Worm (Caenorhabditis elegans): ENCODE data around the gene Y39G8C.2.
A peak's percentile ranks its signal among the peaks of the same experiment; 100 is the strongest.

Y39G8C.2 gene

ce11 chrII:14063044-14063500 lies 34.3 kb downstream of the Y39G8C.2 start, which contains the start of gene lem-2 (continued):
- TF ChIP-seq blmp-1 (tag; optimal IDR thresholded peaks at IDR 0.05) (peak; percentile 30), nhr-84 (tag; optimal IDR thresholded peaks at IDR 0.05) (no peak), hpl-2 (GFP tag; optimal IDR thresholded peaks at IDR 0.05) (no peak), ztf-4 (tag; optimal IDR thresholded peaks at IDR 0.05) (no peak), unc-98 (GFP tag; IDR thresholded peaks at IDR 0.05) (peak; percentile 96), mab-9 (GFP tag; IDR thresholded peaks at IDR 0.05) (peak; percentile 67; the same call in 1 of the 2 replicates), nhr-47 (tag; optimal IDR thresholded peaks at IDR 0.05) (peak; percentile 91), fkh-4 (tag; optimal IDR thresholded peaks at IDR 0.05; ENCODE audit: borderline replicate concordance) (peak; percentile 71), sptf-1 (tag; optimal IDR thresholded peaks at IDR 0.05) (no peak), nhr-11 (tag; optimal IDR thresholded peaks at IDR 0.05) (no peak), C04F5.9 (tag; optimal IDR thresholded peaks at IDR 0.05) (peak; percentile 70), ztf-11 (tag; optimal IDR thresholded peaks at IDR 0.05) (peak in 1 of 2 experiments; percentile 82), nhr-28 (tag; optimal IDR thresholded peaks at IDR 0.05) (no peak), nhr-85 (tag) (peak; percentile 84), dsc-1 (tag; optimal IDR thresholded peaks at IDR 0.05) (peak; percentile 75), ceh-82 (tag; optimal IDR thresholded peaks at IDR 0.05) (peak; percentile 44 to 74 (median 73)), grh-1 (GFP tag; IDR thresholded peaks at IDR 0.05) (no peak), fkh-10 (GFP tag; optimal IDR thresholded peaks at IDR 0.05) (peak; percentile 32), aly-2 (tag; optimal IDR thresholded peaks at IDR 0.05) (peak; percentile 31), swsn-7 (tag; optimal IDR thresholded peaks at IDR 0.05) (peak; percentile 76), sox-4 (tag; optimal IDR thresholded peaks at IDR 0.05) (peak; percentile 61), fkh-8 (tag; optimal IDR thresholded peaks at IDR 0.05) (peak; percentile 97), zag-1 (tag; optimal IDR thresholded peaks at IDR 0.05) (no peak), hlh-4 (tag; optimal IDR thresholded peaks at IDR 0.05) (no peak), lin-35 (GFP tag; optimal IDR thresholded peaks at IDR 0.05) (peak; percentile 87 to 90), ets-5 (GFP tag; IDR thresholded peaks at IDR 0.05) (no peak), ces-1 (GFP tag; optimal IDR thresholded peaks at IDR 0.05) (no peak), pax-3 (tag; optimal IDR thresholded peaks at IDR 0.05) (peak; percentile 96), ceh-90 (tag; optimal IDR thresholded peaks at IDR 0.05) (peak; percentile 73), nhr-76 (tag; optimal IDR thresholded peaks at IDR 0.05) (no peak), Y116A8C.19 (tag; optimal IDR thresholded peaks at IDR 0.05; ENCODE audit: borderline replicate concordance) (peak; percentile 63), fos-1 (tag; optimal IDR thresholded peaks at IDR 0.05) (peak; percentile 4), unc-86 (tag; optimal IDR thresholded peaks at IDR 0.05) (peak; percentile 69), mef-2 (tag; optimal IDR thresholded peaks at IDR 0.05) (no peak), lir-3 (tag; optimal IDR thresholded peaks at IDR 0.05; ENCODE audit: poor library complexity) (no peak), efl-1 (optimal IDR thresholded peaks at IDR 0.05) (peak; percentile 86 to 91), efl-1 (GFP tag; optimal IDR thresholded peaks at IDR 0.05 in 1 of 2) (peak; percentile 86 to 97), nhr-90 (tag; optimal IDR thresholded peaks at IDR 0.05; ENCODE audit: poor library complexity) (peak; percentile 90), nhr-20 (tag; optimal IDR thresholded peaks at IDR 0.05) (peak; percentile 82), xbp-1 (tag; optimal IDR thresholded peaks at IDR 0.05) (peak; percentile 76), F16B12.6 (tag; optimal IDR thresholded peaks at IDR 0.05) (no peak), egl-27 (tag; optimal IDR thresholded peaks at IDR 0.05) (no peak), unc-62 (GFP tag; optimal IDR thresholded peaks at IDR 0.05) (no peak), alr-1 (tag; optimal IDR thresholded peaks at IDR 0.05; ENCODE audit: borderline replicate concordance) (no peak), lin-13 (GFP tag; optimal IDR thresholded peaks at IDR 0.05) (peak; percentile 35), nhr-12 (tag; optimal IDR thresholded peaks at IDR 0.05) (no peak), dpl-1 (GFP tag; optimal IDR thresholded peaks at IDR 0.05) (peak; percentile 83 to 89 (median 87)), pag-3 (tag; optimal IDR thresholded peaks at IDR 0.05; ENCODE audit: borderline replicate concordance, insufficient read depth) (no peak), C16A3.4 (tag; optimal IDR thresholded peaks at IDR 0.05) (peak; percentile 61), lin-15B (tag; optimal IDR thresholded peaks at IDR 0.05) (peak; percentile 68), rnt-1 (tag; optimal IDR thresholded peaks at IDR 0.05) (no peak), irx-1 (tag; optimal IDR thresholded peaks at IDR 0.05) (peak; percentile 63), vab-15 (tag; optimal IDR thresholded peaks at IDR 0.05) (peak; percentile 87)
